Worm (Caenorhabditis elegans) whole organism, mixed stage, embryonic: ENCODE data around the gene rpb-4.

Experiments used
- M03D4.4 ChIP-seq: sonication (generic microtip); optimal IDR thresholded peaks from 2 replicates; lab custom pipeline; 2017; ENCODE audit warnings: mild to moderate bottlenecking, missing genetic modification characterization, missing compliant biosample characterization
- bed-3 ChIP-seq: fragments of 200-800 bp; sonication (Bioruptor generic); optimal IDR thresholded peaks from 3 replicates; lab custom pipeline; 2018; ENCODE audit warnings: mild to moderate bottlenecking, missing genetic modification characterization, moderate library complexity, missing compliant biosample characterization
- blmp-1 ChIP-seq: fragments of 150-350 bp; optimal IDR thresholded peaks from 2 replicates; lab custom pipeline; 2014; ENCODE audit warnings: missing biosample characterization, missing genetic modification characterization
- ceh-39 ChIP-seq: fragments of 150-350 bp; optimal IDR thresholded peaks from 2 replicates; lab custom pipeline; 2014; ENCODE audit warnings: missing biosample characterization, missing genetic modification characterization
- ceh-43 ChIP-seq: fragments of 200-800 bp; sonication (Bioruptor generic); optimal IDR thresholded peaks from 2 replicates; lab custom pipeline; 2018; ENCODE audit warnings: mild to moderate bottlenecking, missing genetic modification characterization, moderate library complexity, missing compliant biosample characterization
- ceh-83 ChIP-seq: fragments of 200-800 bp; sonication (Bioruptor generic); optimal IDR thresholded peaks from 2 replicates; lab custom pipeline; 2018; ENCODE audit warnings: mild to moderate bottlenecking, missing genetic modification characterization, missing compliant biosample characterization
- ces-1 ChIP-seq: fragments of 150-350 bp; optimal IDR thresholded peaks from 2 replicates; lab custom pipeline; 2014; ENCODE audit warnings: missing biosample characterization, missing genetic modification reagents, missing genetic modification characterization
- cnd-1 ChIP-seq: fragments of 200-800 bp; sonication (Bioruptor generic); optimal IDR thresholded peaks from 2 replicates; lab custom pipeline; 2018; ENCODE audit warnings: mild to moderate bottlenecking, missing genetic modification characterization, missing compliant biosample characterization
- drap-1 ChIP-seq: fragments of 200-800 bp; sonication (Bioruptor generic); optimal IDR thresholded peaks from 3 replicates; lab custom pipeline; 2018; ENCODE audit warnings: mild to moderate bottlenecking, missing genetic modification characterization, missing compliant biosample characterization
- elt-1 ChIP-seq: sonication (generic microtip); optimal IDR thresholded peaks from 2 replicates; lab custom pipeline; 2017; ENCODE audit warnings: missing genetic modification characterization, mild to moderate bottlenecking, missing compliant biosample characterization, antibody characterized with exemption, moderate library complexity, borderline replicate concordance; ENCODE audit not compliant: insufficient read depth
- flh-1 ChIP-seq: fragments of 200-800 bp; sonication (Bioruptor generic); optimal IDR thresholded peaks from 2 replicates; lab custom pipeline; 2018; ENCODE audit warnings: mild to moderate bottlenecking, missing genetic modification characterization, moderate library complexity, missing compliant biosample characterization
- ham-2 ChIP-seq: fragments of 200-800 bp; sonication (Bioruptor generic); optimal IDR thresholded peaks from 2 replicates; lab custom pipeline; 2018; ENCODE audit warnings: mild to moderate bottlenecking, missing genetic modification characterization, missing compliant biosample characterization
- hlh-1 ChIP-seq: fragments of 150-350 bp; optimal IDR thresholded peaks from 2 replicates; lab custom pipeline; 2014; ENCODE audit warnings: missing biosample characterization, missing genetic modification reagents, missing genetic modification characterization
- lin-13 ChIP-seq: fragments of 150-350 bp; optimal IDR thresholded peaks from 2 replicates; lab custom pipeline; 2014; ENCODE audit warnings: missing biosample characterization, missing genetic modification characterization
- lsy-2 ChIP-seq: fragments of 150-350 bp; optimal IDR thresholded peaks from 2 replicates; lab custom pipeline; 2014; ENCODE audit warnings: missing biosample characterization, missing genetic modification characterization
- mep-1 ChIP-seq: fragments of 150-350 bp; optimal IDR thresholded peaks from 2 replicates; lab custom pipeline; 2017; ENCODE audit warnings: missing biosample characterization, missing genetic modification reagents, missing genetic modification characterization, inconsistent platforms
- mls-2 ChIP-seq: sonication (generic microtip); optimal IDR thresholded peaks from 2 replicates; lab custom pipeline; 2016; ENCODE audit warnings: mild to moderate bottlenecking, missing genetic modification characterization, moderate library complexity, missing compliant biosample characterization
- nhr-2 ChIP-seq: fragments of 150-350 bp; optimal IDR thresholded peaks from 2 replicates; lab custom pipeline; 2014; ENCODE audit warnings: missing biosample characterization, missing genetic modification characterization
- nhr-28 ChIP-seq: fragments of 150-350 bp; optimal IDR thresholded peaks from 2 replicates; lab custom pipeline; 2014; ENCODE audit warnings: missing biosample characterization, missing genetic modification characterization
- nhr-76 ChIP-seq: sonication (generic microtip); optimal IDR thresholded peaks from 2 replicates; lab custom pipeline; 2017; ENCODE audit warnings: missing biosample characterization, missing genetic modification characterization
- pha-4 ChIP-seq: fragments of 150-350 bp; optimal IDR thresholded peaks from 2 replicates; lab custom pipeline; 2018; ENCODE audit warnings: missing biosample characterization, missing genetic modification reagents, missing genetic modification characterization
- snpc-4 ChIP-seq: fragments of 150-350 bp; optimal IDR thresholded peaks from 2 replicates; lab custom pipeline; 2014; ENCODE audit warnings: missing biosample characterization, missing genetic modification characterization
- sptf-1 ChIP-seq: sonication (generic microtip); optimal IDR thresholded peaks from 2 replicates; lab custom pipeline; 2017; ENCODE audit warnings: mild to moderate bottlenecking, missing genetic modification characterization, moderate library complexity, missing compliant biosample characterization
- unc-39 ChIP-seq: fragments of 150-350 bp; optimal IDR thresholded peaks from 2 replicates; lab custom pipeline; 2014; ENCODE audit warnings: missing biosample characterization, missing genetic modification characterization
- unc-62 ChIP-seq: fragments of 150-350 bp; optimal IDR thresholded peaks from 2 replicates; lab custom pipeline; 2014; ENCODE audit warnings: missing biosample characterization, missing genetic modification reagents, missing genetic modification characterization
- zip-8 ChIP-seq: fragments of 150-350 bp; optimal IDR thresholded peaks from 2 replicates; lab custom pipeline; 2014; ENCODE audit warnings: missing biosample characterization, missing genetic modification characterization
- ztf-11 ChIP-seq: fragments of 150-350 bp; optimal IDR thresholded peaks from 2 replicates; lab custom pipeline; 2014; ENCODE audit warnings: missing biosample characterization, missing genetic modification characterization

The rpb-4 gene

ce11 chrII:7396081-7396480 is 21.8 kb downstream of the rpb-4 start:
- no peak for TF ChIP-seq sptf-1 (tag; lab: Kevin White, UChicago)
- TF ChIP-seq bed-3, result no peak
- TF ChIP-seq mep-1 (tag; lab: Kevin White, UChicago), result no peak
- TF ChIP-seq nhr-76 (tag; lab: Kevin White, UChicago), result no peak

- no peak for TF ChIP-seq ces-1 (GFP tag; lab: Kevin White, UChicago)
- TF ChIP-seq elt-1 (tag; lab: Kevin White, UChicago), result peak; percentile 81
Observed at ce11 chrII:7397273-7397840, 23.1 kb downstream of the rpb-4 start.

ce11 chrII:7398712-7399111 is 24.4 kb downstream of the rpb-4 start, which contains the start of gene C07D10.1:
C07D10.1 (plus strand) TSS chrII:7399012.
- no peak for TF ChIP-seq sptf-1 (tag; lab: Kevin White, UChicago)

ce11 chrII:7402625-7403024 is 28.3 kb downstream of the rpb-4 start, which contains the start of gene nas-7:
nas-7 (minus strand) TSS chrII:7402725.
- TF ChIP-seq ceh-83 (no peak), ceh-39 (tag; lab: Kevin White, UChicago) (no peak), ceh-43 (GFP tag; lab: Kevin White, UChicago) (no peak), bed-3 (no peak), mls-2 (tag; lab: Kevin White, UChicago) (no peak), drap-1 (GFP tag; lab: Kevin White, UChicago) (no peak), zip-8 (tag; lab: Kevin White, UChicago) (no peak), unc-39 (tag; lab: Kevin White, UChicago) (no peak), nhr-2 (tag; lab: Kevin White, UChicago) (no peak), mep-1 (tag; lab: Kevin White, UChicago) (no peak), sptf-1 (tag; lab: Kevin White, UChicago) (no peak), hlh-1 (tag; lab: Kevin White, UChicago) (no peak), lsy-2 (tag; lab: Kevin White, UChicago) (no peak), M03D4.4 (tag; lab: Kevin White, UChicago) (no peak), flh-1 (GFP tag; lab: Kevin White, UChicago) (no peak), snpc-4 (tag; lab: Kevin White, UChicago) (no peak), unc-62 (GFP tag; lab: Kevin White, UChicago) (no peak), pha-4 (tag; lab: Kevin White, UChicago) (no peak)
- TF ChIP-seq, all 35 proteins: peak for 0

ce11 chrII:7404001-7404400 is 29.7 kb downstream of the rpb-4 start:
- TF ChIP-seq blmp-1, result no peak
- no peak for TF ChIP-seq ztf-11
- TF ChIP-seq nhr-28, result no peak
- TF ChIP-seq hlh-1 (tag; lab: Kevin White, UChicago), result no peak

ce11 chrII:7405262-7405661 is 31.0 kb downstream of the rpb-4 start:
- TF ChIP-seq blmp-1 (peak; percentile 89), elt-1 (tag; lab: Kevin White, UChicago) (no peak), cnd-1 (tag; lab: Kevin White, UChicago) (no peak), ham-2 (GFP tag; lab: Kevin White, UChicago) (peak; percentile 24), zip-8 (tag; lab: Kevin White, UChicago) (peak; percentile 68), pha-4 (tag; lab: Kevin White, UChicago) (no peak), flh-1 (GFP tag; lab: Kevin White, UChicago) (no peak), lin-13 (no peak), unc-39 (tag; lab: Kevin White, UChicago) (no peak), ceh-39 (tag; lab: Kevin White, UChicago) (no peak), ces-1 (GFP tag; lab: Kevin White, UChicago) (no peak)

- TF ChIP-seq zip-8 (tag; lab: Kevin White, UChicago) (peak; percentile 28), snpc-4 (tag; lab: Kevin White, UChicago) (no peak)
Observed at ce11 chrII:7406438-7406837, 32.1 kb downstream of the rpb-4 start.
